Worm (Caenorhabditis elegans) whole organism, young adult: ENCODE measurements around the gene ins-16.

Experiments
- ceh-100 ChIP-seq: fragments of 200-800 bp; sonication (Bioruptor generic); IDR thresholded peaks from 2 replicates; pipeline ENCODE4 v1.3.6; 2022; ENCODE audit warnings: missing genetic modification reagents, missing genetic modification characterization, missing compliant biosample characterization
- egl-18 ChIP-seq: fragments of 200-800 bp; sonication (Bioruptor generic); IDR thresholded peaks from 2 replicates; pipeline ENCODE4 v1.3.6; 2022; ENCODE audit warnings: missing genetic modification reagents, missing genetic modification characterization, missing compliant biosample characterization
- hsf-1 ChIP-seq: fragments of 200-800 bp; sonication (Bioruptor generic); IDR thresholded peaks from 2 replicates; pipeline ENCODE4 v1.3.6; 2022; ENCODE audit warnings: missing genetic modification reagents, missing genetic modification characterization, missing compliant biosample characterization
- nhr-90 ChIP-seq: sonication (generic microtip); optimal IDR thresholded peaks from 2 replicates; lab custom pipeline; 2016; ENCODE audit warnings: missing genotype, mild to moderate bottlenecking, missing genetic modification characterization, missing compliant biosample characterization

- TF ChIP-seq hsf-1 (GFP tag; lab: Robert Waterston, UW) (no peak), egl-18 (no peak), nhr-90 (tag; lab: Kevin White, UChicago) (no peak), ceh-100 (GFP tag; lab: Robert Waterston, UW) (no peak)
Measured at ce11 chrIII:2101895-2102345, 41.2 kb upstream of the ins-16 start, which contains the start of gene ppk-2.
